Fruit fly (Drosophila melanogaster) whole organism, embryonic: Measurements from ENCODE around the gene CG1575.

Experiments
- Asciz ChIP-seq: fragments of 200-800 bp; sonication (Bioruptor generic); optimal IDR thresholded peaks from 2 replicates; lab custom pipeline; 2017; ENCODE audit warnings: missing biosample characterization, mild to moderate bottlenecking, missing genetic modification characterization, missing genetic modification reagents
- B-H2 ChIP-seq: fragments of 200-800 bp; sonication (Bioruptor generic); optimal IDR thresholded peaks from 2 replicates; lab custom pipeline; 2018; ENCODE audit warnings: missing biosample characterization, mild to moderate bottlenecking, missing genetic modification characterization
- CG10274 ChIP-seq: fragments of 200-800 bp; sonication (Bioruptor generic); optimal IDR thresholded peaks from 3 replicates; lab custom pipeline; 2017; ENCODE audit warnings: missing biosample characterization, mild to moderate bottlenecking, missing genetic modification characterization
- CG10321 ChIP-seq: fragments of 200-800 bp; sonication (Bioruptor generic); IDR thresholded peaks from 2 replicates; pipeline ENCODE4 v1.3.6; 2022; ENCODE audit warnings: missing biosample characterization, missing genetic modification characterization
- CG11093 ChIP-seq: fragments of 200-800 bp; sonication (Bioruptor generic); IDR thresholded peaks from 3 replicates; pipeline ENCODE4 v1.3.6; 2022; ENCODE audit warnings: missing biosample characterization, missing genetic modification characterization
- CG1233 ChIP-seq: fragments of 200-800 bp; sonication (Bioruptor generic); optimal IDR thresholded peaks from 4 replicates; lab custom pipeline; 2018; ENCODE audit warnings: missing biosample characterization, mild to moderate bottlenecking, missing genetic modification characterization
- CG13296 ChIP-seq: fragments of 200-800 bp; sonication (Bioruptor generic); optimal IDR thresholded peaks from 3 replicates; lab custom pipeline; 2018; ENCODE audit warnings: missing biosample characterization, mild to moderate bottlenecking, missing genetic modification characterization
- CG1647 ChIP-seq: fragments of 200-800 bp; sonication (Bioruptor generic); optimal IDR thresholded peaks from 3 replicates; lab custom pipeline; 2016; ENCODE audit warnings: missing biosample characterization, missing genetic modification characterization
- CG16779 ChIP-seq: fragments of 200-800 bp; sonication (Bioruptor generic); IDR thresholded peaks from 2 replicates; pipeline ENCODE4 v1.3.6; 2022; ENCODE audit warnings: missing biosample characterization, missing genetic modification characterization
- CG17568 ChIP-seq: fragments of 200-800 bp; sonication (Bioruptor generic); optimal IDR thresholded peaks from 2 replicates; lab custom pipeline; 2018; ENCODE audit warnings: missing biosample characterization, mild to moderate bottlenecking, missing genetic modification characterization, moderate library complexity
- CG18262 ChIP-seq: fragments of 200-800 bp; optimal IDR thresholded peaks from 3 replicates; lab custom pipeline; 2019; ENCODE audit warnings: missing biosample characterization, mild to moderate bottlenecking, missing genetic modification characterization, moderate library complexity
- CG2129 ChIP-seq: fragments of 200-800 bp; sonication (Bioruptor generic); IDR thresholded peaks from 2 replicates; pipeline ENCODE4 v1.3.6; 2022; ENCODE audit warnings: missing biosample characterization, missing genetic modification characterization; ENCODE audit not compliant: partially characterized antibody
- CG32767 ChIP-seq: fragments of 200-800 bp; sonication (Bioruptor generic); IDR thresholded peaks from 2 replicates; pipeline ENCODE4 v1.3.6; 2022; ENCODE audit warnings: missing biosample characterization, missing genetic modification characterization
- CG33557 ChIP-seq: fragments of 200-800 bp; sonication (Bioruptor generic); optimal IDR thresholded peaks from 2 replicates; lab custom pipeline; 2019; ENCODE audit warnings: missing biosample characterization, mild to moderate bottlenecking, missing genetic modification characterization, moderate library complexity
- CG4328 ChIP-seq: fragments of 200-800 bp; sonication (Bioruptor generic); optimal IDR thresholded peaks from 3 replicates; lab custom pipeline; 2017; ENCODE audit warnings: missing biosample characterization, missing genetic modification reagents, missing genetic modification characterization
- CG4820 ChIP-seq: fragments of 200-800 bp; sonication (Bioruptor generic); optimal IDR thresholded peaks from 3 replicates; lab custom pipeline; 2016; ENCODE audit warnings: missing biosample characterization, missing genetic modification characterization
- CG4854 ChIP-seq: fragments of 200-800 bp; sonication (Bioruptor generic); optimal IDR thresholded peaks from 2 replicates; lab custom pipeline; 2016; ENCODE audit warnings: missing biosample characterization, missing genetic modification characterization, inconsistent platforms
- CG7372 ChIP-seq: fragments of 200-800 bp; sonication (Bioruptor generic); IDR thresholded peaks from 2 replicates; pipeline ENCODE4 v1.3.6; 2022; ENCODE audit warnings: missing biosample characterization, missing genetic modification characterization
- CG7556 ChIP-seq: fragments of 200-800 bp; sonication (Bioruptor generic); optimal IDR thresholded peaks from 2 replicates; lab custom pipeline; 2017; ENCODE audit warnings: missing biosample characterization, mild to moderate bottlenecking, missing genetic modification characterization
- CG8089 ChIP-seq: fragments of 200-800 bp; sonication (Bioruptor generic); optimal IDR thresholded peaks from 3 replicates; lab custom pipeline; 2016; ENCODE audit warnings: missing biosample characterization, missing genetic modification characterization
- CG8281 ChIP-seq: fragments of 200-800 bp; sonication (Bioruptor generic); optimal IDR thresholded peaks from 2 replicates; lab custom pipeline; 2018; ENCODE audit warnings: missing biosample characterization, mild to moderate bottlenecking, missing genetic modification characterization, moderate library complexity
- CG8924 ChIP-seq: fragments of 200-800 bp; optimal IDR thresholded peaks from 3 replicates; lab custom pipeline; 2019; ENCODE audit warnings: missing biosample characterization, mild to moderate bottlenecking, missing genetic modification characterization, moderate library complexity
- Chrac-16 ChIP-seq: fragments of 200-800 bp; sonication (Bioruptor generic); optimal IDR thresholded peaks from 3 replicates; lab custom pipeline; 2016; ENCODE audit warnings: missing biosample characterization, missing genetic modification characterization
- Dad ChIP-seq: fragments of 200-800 bp; sonication (Bioruptor generic); optimal IDR thresholded peaks from 3 replicates; lab custom pipeline; 2016; ENCODE audit warnings: missing biosample characterization, missing genetic modification characterization
- Drgx ChIP-seq: fragments of 200-800 bp; sonication (Bioruptor generic); IDR thresholded peaks from 2 replicates; pipeline ENCODE4 v1.3.6; 2022; ENCODE audit warnings: missing biosample characterization, missing genetic modification characterization
- ERR ChIP-seq: fragments of 200-800 bp; sonication (Bioruptor generic); optimal IDR thresholded peaks from 2 replicates; lab custom pipeline; 2016; ENCODE audit warnings: missing biosample characterization, missing genetic modification characterization
- GATAe ChIP-seq: fragments of 200-800 bp; sonication (Bioruptor generic); conservative IDR thresholded peaks from 2 replicates; pipeline ENCODE4 v1.3.6; 2022; ENCODE audit warnings: missing biosample characterization, missing genetic modification characterization
- Gug ChIP-seq: fragments of 200-800 bp; sonication (Bioruptor generic); IDR thresholded peaks from 4 replicates; pipeline ENCODE4 v1.3.6; 2022; ENCODE audit warnings: missing biosample characterization, missing genetic modification characterization
- Jarid2 ChIP-seq: fragments of 200-800 bp; sonication (Bioruptor generic); optimal IDR thresholded peaks from 3 replicates; lab custom pipeline; 2017; ENCODE audit warnings: mild to moderate bottlenecking, missing biosample characterization, missing genetic modification reagents, missing genetic modification characterization
- NC2β ChIP-seq: fragments of 200-800 bp; sonication (Bioruptor generic); optimal IDR thresholded peaks from 2 replicates; lab custom pipeline; 2016; ENCODE audit warnings: missing biosample characterization, missing genetic modification characterization
- PHDP ChIP-seq: fragments of 200-800 bp; sonication (Bioruptor generic); optimal IDR thresholded peaks from 3 replicates; lab custom pipeline; 2018; ENCODE audit warnings: missing biosample characterization, mild to moderate bottlenecking, missing genetic modification characterization, moderate library complexity
- br ChIP-seq: fragments of >200 bp; optimal IDR thresholded peaks from 2 replicates; lab custom pipeline; 2017
- crol ChIP-seq: fragments of 200-800 bp; sonication (Bioruptor generic); IDR thresholded peaks from 2 replicates; pipeline ENCODE4 v1.3.6; 2022; ENCODE audit warnings: missing biosample characterization, missing genetic modification characterization
- dmrt11E ChIP-seq: fragments of 200-800 bp; sonication (Bioruptor generic); optimal IDR thresholded peaks from 3 replicates; lab custom pipeline; 2018; ENCODE audit warnings: missing biosample characterization, mild to moderate bottlenecking, missing genetic modification characterization, moderate library complexity
- dmrt99B ChIP-seq: fragments of 200-800 bp; sonication (Bioruptor generic); optimal IDR thresholded peaks from 2 replicates; lab custom pipeline; 2018; ENCODE audit warnings: missing biosample characterization, mild to moderate bottlenecking, missing genetic modification characterization, moderate library complexity
- fru ChIP-seq: fragments of >200 bp; optimal IDR thresholded peaks from 2 replicates; lab custom pipeline; 2017
- gcm2 ChIP-seq: fragments of 200-800 bp; sonication (Bioruptor generic); optimal IDR thresholded peaks from 2 replicates; lab custom pipeline; 2016; ENCODE audit warnings: missing biosample characterization, missing genetic modification characterization
- hkb ChIP-seq, 2 experiments: fragments of 200-800 bp in 1 of 2; fragments of >200 bp in 1 of 2; sonication (Bioruptor generic) in 1 of 2; IDR thresholded peaks in 1 of 2; optimal IDR thresholded peaks in 1 of 2; 2 replicates each; pipeline versions ENCODE4 v1.3.6 to Lab custom; 2017 to 2022; ENCODE audit warnings: missing biosample characterization in 1 of 2, missing genetic modification characterization in 1 of 2
- ind ChIP-seq: fragments of 200-800 bp; sonication (Bioruptor generic); optimal IDR thresholded peaks from 3 replicates; lab custom pipeline; 2016; ENCODE audit warnings: missing biosample characterization, missing genetic modification characterization
- klu ChIP-seq: fragments of 200-800 bp; sonication (Bioruptor generic); IDR thresholded peaks from 2 replicates; pipeline ENCODE4 v1.3.6; 2022; ENCODE audit warnings: missing biosample characterization, missing genetic modification characterization
- knrl ChIP-seq: fragments of 200-800 bp; sonication (Bioruptor generic); IDR thresholded peaks from 3 replicates; pipeline ENCODE4 v1.3.6; 2022; ENCODE audit warnings: missing biosample characterization, missing genetic modification characterization; ENCODE audit not compliant: partially characterized antibody
- lbe ChIP-seq: fragments of 200-800 bp; sonication (Bioruptor generic); optimal IDR thresholded peaks from 2 replicates; lab custom pipeline; 2016; ENCODE audit warnings: missing biosample characterization, mild to moderate bottlenecking, missing genetic modification characterization
- maf-S ChIP-seq: fragments of 200-800 bp; sonication (Bioruptor generic); optimal IDR thresholded peaks from 2 replicates; lab custom pipeline; 2016; ENCODE audit warnings: missing biosample characterization, missing genetic modification characterization
- phol ChIP-seq: fragments of 200-800 bp; sonication (Bioruptor generic); optimal IDR thresholded peaks from 3 replicates; lab custom pipeline; 2018; ENCODE audit warnings: missing biosample characterization, mild to moderate bottlenecking, missing genetic modification characterization, moderate library complexity
- pnt ChIP-seq: fragments of 200-800 bp; sonication (Bioruptor generic); optimal IDR thresholded peaks from 3 replicates; lab custom pipeline; 2016; ENCODE audit warnings: missing biosample characterization, missing genetic modification characterization
- psq ChIP-seq: fragments of 200-800 bp; sonication (Bioruptor generic); optimal IDR thresholded peaks from 2 replicates; lab custom pipeline; 2017; ENCODE audit warnings: missing biosample characterization, missing genetic modification characterization
- slp2 ChIP-seq: fragments of 200-800 bp; sonication (Bioruptor generic); optimal IDR thresholded peaks from 2 replicates; lab custom pipeline; 2016; ENCODE audit warnings: missing biosample characterization, missing genetic modification characterization
- sug ChIP-seq: fragments of 200-800 bp; optimal IDR thresholded peaks from 2 replicates; lab custom pipeline; 2019; ENCODE audit warnings: missing biosample characterization, mild to moderate bottlenecking, missing genetic modification characterization, moderate library complexity
- trh ChIP-seq: fragments of 200-800 bp; sonication (Bioruptor generic); optimal IDR thresholded peaks from 2 replicates; lab custom pipeline; 2016; ENCODE audit warnings: missing biosample characterization, missing genetic modification characterization
- wor ChIP-seq: fragments of 200-800 bp; sonication (Bioruptor generic); IDR thresholded peaks from 2 replicates; pipeline ENCODE4 v1.3.6; 2022; ENCODE audit warnings: missing biosample characterization, missing genetic modification characterization

CG1575 gene

DNA sequence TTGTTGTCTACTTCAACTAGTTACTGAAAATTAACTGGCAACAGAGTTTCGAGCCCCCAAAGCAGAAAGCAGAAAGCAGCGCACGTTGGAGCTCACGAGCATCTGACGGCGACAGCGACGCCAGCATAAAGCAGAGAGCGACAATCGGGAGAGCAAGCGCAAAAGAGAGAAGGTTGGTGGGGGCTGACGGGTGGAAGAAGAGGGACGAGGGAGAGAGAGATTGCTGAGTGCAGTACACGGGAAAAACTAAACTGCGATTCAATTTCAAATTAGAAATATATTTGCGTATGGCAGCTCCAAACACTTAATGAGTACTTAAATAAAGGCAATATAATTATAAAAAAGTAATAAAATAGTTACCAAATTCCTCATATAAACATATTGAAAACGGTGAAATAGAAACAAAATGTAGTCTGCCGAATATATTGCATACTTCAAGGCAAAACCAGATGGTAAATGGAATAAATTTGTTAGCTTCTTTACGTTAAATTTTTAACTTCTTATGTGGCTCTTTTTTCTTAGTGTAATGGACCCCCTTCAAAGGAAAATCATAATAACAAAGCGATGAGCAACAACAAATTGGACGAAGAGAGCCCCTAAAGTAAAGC, 24.6 kb upstream of the CG1575 start (continued):
- TF ChIP-seq Dad (GFP tag; lab: Kevin White, UChicago) (peak; percentile 76), CG2129 (no peak), knrl (GFP tag; lab: Robert Waterston, UW) (no peak), pnt (GFP tag; lab: Kevin White, UChicago) (peak; percentile 82), CG16779 (GFP tag; lab: Robert Waterston, UW) (0 out of 2 replicates have a peak, but pooled peaks have one; percentile 40), CG13296 (GFP tag; lab: Kevin White, UChicago) (peak; percentile 97), CG18262 (tag; lab: Kevin White, UChicago) (peak; percentile 97), Asciz (GFP tag; lab: Kevin White, UChicago) (peak; percentile 94), B-H2 (GFP tag; lab: Kevin White, UChicago) (peak; percentile 92), Gug (GFP tag; lab: Robert Waterston, UW) (peak; percentile 86), dmrt99B (tag; lab: Kevin White, UChicago) (peak; percentile 98), GATAe (GFP tag; lab: Robert Waterston, UW) (peak; percentile 69; the same call in 1 of the 2 replicates), ind (GFP tag; lab: Kevin White, UChicago) (peak; percentile 93), Jarid2 (peak; percentile 82), crol (GFP tag; lab: Robert Waterston, UW) (peak; percentile 95), CG8089 (GFP tag; lab: Kevin White, UChicago) (peak; percentile 55), CG8924 (tag; lab: Kevin White, UChicago) (peak; percentile 97), CG7372 (GFP tag; lab: Robert Waterston, UW) (peak; percentile 92), ERR (peak; percentile 44), gcm2 (GFP tag; lab: Kevin White, UChicago) (peak; percentile 67), CG8281 (tag; lab: Kevin White, UChicago) (peak; percentile 83), CG1233 (peak; percentile 93), fru (lab: Kevin White, UChicago) (no peak), CG11093 (GFP tag; lab: Robert Waterston, UW) (peak; percentile 77; the same call in 2 of the 3 replicates), CG4328 (GFP tag; lab: Kevin White, UChicago) (peak; percentile 97), CG4854 (GFP tag; lab: Kevin White, UChicago) (peak; percentile 72), Drgx (GFP tag; lab: Robert Waterston, UW) (peak; percentile 94), CG32767 (GFP tag; lab: Robert Waterston, UW) (peak; percentile 92), CG10274 (GFP tag; lab: Kevin White, UChicago) (peak; percentile 82), NC2β (peak; percentile 68), hkb (optimal IDR thresholded peaks at IDR 0.05; lab: Kevin White, UChicago) (no peak), hkb (GFP tag; IDR thresholded peaks at IDR 0.05; lab: Robert Waterston, UW) (peak; percentile 95), CG33557 (GFP tag; lab: Kevin White, UChicago) (peak; percentile 91), dmrt11E (tag; lab: Kevin White, UChicago) (peak; percentile 88), CG7556 (GFP tag; lab: Kevin White, UChicago) (peak; percentile 97), phol (tag; lab: Kevin White, UChicago) (peak; percentile 95), br (no peak), psq (GFP tag; lab: Kevin White, UChicago) (peak; percentile 87), CG10321 (GFP tag; lab: Robert Waterston, UW) (peak; percentile 63; the same call in 1 of the 2 replicates), CG1647 (GFP tag; lab: Kevin White, UChicago) (peak; percentile 71), CG17568 (GFP tag; lab: Kevin White, UChicago) (peak; percentile 90), Chrac-16 (GFP tag; lab: Kevin White, UChicago) (peak; percentile 92), maf-S (peak; percentile 77), lbe (GFP tag; lab: Kevin White, UChicago) (peak; percentile 60), slp2 (peak; percentile 81), wor (peak; percentile 89), sug (peak; percentile 99), PHDP (tag; lab: Kevin White, UChicago) (peak; percentile 96), trh (peak; percentile 85), CG4820 (GFP tag; lab: Kevin White, UChicago) (peak; percentile 91), klu (GFP tag; lab: Robert Waterston, UW) (peak; percentile 88)
